Worm (Caenorhabditis elegans) whole organism, midembryonic: ENCODE data around the gene R10D12.8.

Source experiments
- T22C8.4 ChIP-seq: fragments of 200-800 bp; sonication (Bioruptor generic); IDR thresholded peaks from 2 replicates; pipeline ENCODE4 v1.3.6; 2022; ENCODE audit warnings: missing genetic modification characterization, missing compliant biosample characterization
- cog-1 ChIP-seq: sonication (generic microtip); optimal IDR thresholded peaks from 2 replicates; lab custom pipeline; 2016; ENCODE audit warnings: missing genetic modification characterization, missing compliant biosample characterization
- flt-1 ChIP-seq: fragments of 200-800 bp; sonication (Bioruptor generic); IDR thresholded peaks from 2 replicates; pipeline ENCODE4 v1.3.6; 2022; ENCODE audit warnings: missing genetic modification characterization, missing compliant biosample characterization
- med-1 ChIP-seq: sonication (generic microtip); optimal IDR thresholded peaks from 2 replicates; lab custom pipeline; 2017; ENCODE audit warnings: missing genetic modification characterization, mild to moderate bottlenecking, missing compliant biosample characterization, antibody characterized with exemption, missing genetic modification reagents; ENCODE audit not compliant: insufficient read depth

DNA sequence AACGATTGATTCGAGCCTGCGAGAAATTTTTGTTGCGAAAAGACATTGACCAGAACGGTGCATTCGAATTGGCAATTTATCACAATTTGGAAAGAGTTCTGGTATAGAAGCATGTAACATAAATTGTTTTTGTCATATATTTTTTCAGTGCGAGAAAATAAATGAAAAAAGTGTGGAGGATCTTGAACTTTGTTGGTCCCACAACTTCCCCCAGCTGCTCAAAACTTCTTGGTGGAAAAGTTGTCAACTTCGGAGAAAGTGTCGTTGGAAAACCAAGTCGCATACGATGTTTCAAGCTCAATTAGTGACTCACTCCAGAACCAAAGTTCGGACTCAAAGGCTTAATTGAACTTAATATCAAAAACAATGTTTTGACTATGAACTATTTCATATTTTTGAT lies 21.1 kb downstream of the R10D12.8 start:
- TF ChIP-seq med-1 (GFP tag; lab: Kevin White, UChicago) (no peak), flt-1 (GFP tag; lab: Robert Waterston, UW) (no peak), T22C8.4 (GFP tag; lab: Robert Waterston, UW) (no peak), cog-1 (tag; lab: Kevin White, UChicago) (no peak)
